Worm (Caenorhabditis elegans) whole organism, mixed stage, embryonic: ENCODE data around the gene BE0003N10.1.

Experiments
- elt-1 ChIP-seq: sonication (generic microtip); optimal IDR thresholded peaks from 2 replicates; lab custom pipeline; 2017; ENCODE audit warnings: missing genetic modification characterization, mild to moderate bottlenecking, missing compliant biosample characterization, antibody characterized with exemption, moderate library complexity, borderline replicate concordance; ENCODE audit not compliant: insufficient read depth
- elt-3 ChIP-seq: fragments of 150-350 bp; optimal IDR thresholded peaks from 2 replicates; lab custom pipeline; 2014; ENCODE audit warnings: missing biosample characterization, missing genetic modification characterization
- lsy-2 ChIP-seq: fragments of 150-350 bp; optimal IDR thresholded peaks from 2 replicates; lab custom pipeline; 2014; ENCODE audit warnings: missing biosample characterization, missing genetic modification characterization
- nhr-76 ChIP-seq: sonication (generic microtip); optimal IDR thresholded peaks from 2 replicates; lab custom pipeline; 2017; ENCODE audit warnings: missing biosample characterization, missing genetic modification characterization
- pha-4 ChIP-seq: fragments of 150-350 bp; optimal IDR thresholded peaks from 2 replicates; lab custom pipeline; 2018; ENCODE audit warnings: missing biosample characterization, missing genetic modification reagents, missing genetic modification characterization
- sptf-1 ChIP-seq: sonication (generic microtip); optimal IDR thresholded peaks from 2 replicates; lab custom pipeline; 2017; ENCODE audit warnings: mild to moderate bottlenecking, missing genetic modification characterization, moderate library complexity, missing compliant biosample characterization
- unc-39 ChIP-seq: fragments of 150-350 bp; optimal IDR thresholded peaks from 2 replicates; lab custom pipeline; 2014; ENCODE audit warnings: missing biosample characterization, missing genetic modification characterization
- unc-62 ChIP-seq: fragments of 150-350 bp; optimal IDR thresholded peaks from 2 replicates; lab custom pipeline; 2014; ENCODE audit warnings: missing biosample characterization, missing genetic modification reagents, missing genetic modification characterization
- ztf-11 ChIP-seq: fragments of 150-350 bp; optimal IDR thresholded peaks from 2 replicates; lab custom pipeline; 2014; ENCODE audit warnings: missing biosample characterization, missing genetic modification characterization

DNA sequence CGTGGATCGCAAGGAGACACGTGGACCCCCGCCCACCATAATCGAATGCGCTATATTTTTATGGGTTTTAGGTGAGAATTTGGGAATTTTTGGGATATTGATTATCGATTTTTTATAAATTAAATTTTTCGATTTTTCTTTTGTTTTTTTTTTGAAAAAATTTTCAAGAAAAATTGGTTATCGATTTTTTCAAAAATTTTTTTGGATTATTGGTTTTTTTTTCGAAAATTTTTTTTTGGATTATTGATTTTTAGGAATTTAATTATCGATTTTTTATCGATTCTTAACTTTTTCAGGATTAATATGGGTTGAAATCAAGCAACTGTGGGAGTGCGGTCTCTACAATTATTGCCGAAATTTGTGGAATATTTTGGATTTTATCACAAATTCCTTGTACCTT, 40.7 kb upstream of the BE0003N10.1 start:
- no peak for TF ChIP-seq ztf-11
- no peak for TF ChIP-seq pha-4
- TF ChIP-seq elt-1 (tag; lab: Kevin White, UChicago), result no peak
- TF ChIP-seq lsy-2 (tag; lab: Kevin White, UChicago), result no peak
- TF ChIP-seq unc-39, result no peak
- TF ChIP-seq unc-62 (GFP tag; lab: Kevin White, UChicago), result no peak
- no peak for TF ChIP-seq sptf-1 (tag; lab: Kevin White, UChicago)
- no peak for TF ChIP-seq elt-3 (tag; lab: Kevin White, UChicago)
- TF ChIP-seq nhr-76 (tag; lab: Kevin White, UChicago), result no peak
